Fruit fly (Drosophila melanogaster) whole organism, pupa: ENCODE data around the gene Use1.

ENCODE experiments used
- CG13204 ChIP-seq: fragments of 200-800 bp; sonication (Bioruptor generic); optimal IDR thresholded peaks from 2 replicates; lab custom pipeline; 2018; ENCODE audit warnings: missing biosample characterization, mild to moderate bottlenecking, missing genetic modification characterization, moderate library complexity
- CG34367 ChIP-seq: fragments of 200-800 bp; sonication (Bioruptor generic); optimal IDR thresholded peaks from 2 replicates; lab custom pipeline; 2018; ENCODE audit warnings: missing biosample characterization, mild to moderate bottlenecking, missing genetic modification characterization
- fd96Ca ChIP-seq: fragments of 200-800 bp; sonication (Bioruptor generic); IDR thresholded peaks from 3 replicates; pipeline ENCODE4 v1.3.6; 2022; ENCODE audit warnings: missing biosample characterization, missing genetic modification characterization
- gl ChIP-seq: fragments of 200-800 bp; sonication (Bioruptor generic); optimal IDR thresholded peaks from 2 replicates; lab custom pipeline; 2018; ENCODE audit warnings: missing biosample characterization, mild to moderate bottlenecking, missing genetic modification characterization

DNA sequence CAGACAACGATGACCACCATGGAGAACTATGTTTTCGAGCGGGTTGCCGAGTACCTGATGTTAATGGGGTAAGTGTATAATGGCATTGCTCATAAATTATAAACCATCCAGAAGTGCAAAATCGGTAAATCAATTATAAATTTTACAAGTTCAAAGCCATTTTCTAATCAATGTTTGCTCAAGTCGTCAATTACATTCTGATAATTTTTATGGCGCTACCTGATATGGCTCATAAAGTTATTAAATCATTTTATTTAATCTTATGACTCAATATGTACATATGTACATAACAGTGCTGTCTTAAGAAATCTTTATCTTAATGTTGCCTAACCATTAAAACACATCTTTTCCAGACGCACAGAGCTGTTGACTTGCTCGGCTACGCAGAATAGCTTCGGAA is 2.6 kb upstream of the Use1 start:
- TF ChIP-seq CG13204, result no peak
- no peak for TF ChIP-seq gl
- TF ChIP-seq CG34367 (tag; lab: Kevin White, UChicago), result no peak
- no peak for TF ChIP-seq fd96Ca (GFP tag; lab: Robert Waterston, UW)
